Worm (Caenorhabditis elegans) whole organism, L2 larva: ENCODE measurements around the gene gcy-3.

Source experiments
- F13H6.1 ChIP-seq: sonication (generic microtip); optimal IDR thresholded peaks from 2 replicates; lab custom pipeline; 2016; ENCODE audit warnings: missing genetic modification characterization, missing compliant biosample characterization
- R02D3.7 ChIP-seq: fragments of 150-350 bp; optimal IDR thresholded peaks from 2 replicates; lab custom pipeline; 2014; ENCODE audit warnings: missing biosample characterization, missing genetic modification characterization
- Y55F3AM.14 ChIP-seq: fragments of 200-800 bp; sonication (Bioruptor generic); optimal IDR thresholded peaks from 2 replicates; lab custom pipeline; 2018; ENCODE audit warnings: mild to moderate bottlenecking, missing genetic modification characterization, missing compliant biosample characterization
- ZK546.5 ChIP-seq: sonication (generic microtip); optimal IDR thresholded peaks from 2 replicates; lab custom pipeline; 2017; ENCODE audit warnings: missing biosample characterization, missing genetic modification characterization
- alr-1 ChIP-seq: fragments of 150-350 bp; optimal IDR thresholded peaks from 2 replicates; lab custom pipeline; 2014; ENCODE audit warnings: missing biosample characterization, missing genetic modification characterization
- aly-2 ChIP-seq: fragments of 150-350 bp; optimal IDR thresholded peaks from 2 replicates; lab custom pipeline; 2014; ENCODE audit warnings: missing biosample characterization, missing genetic modification characterization
- ama-1 ChIP-seq: fragments of 150-350 bp; optimal IDR thresholded peaks from 2 replicates; lab custom pipeline; 2018; ENCODE audit warnings: inconsistent platforms
- blmp-1 ChIP-seq: sonication (generic microtip); optimal IDR thresholded peaks from 2 replicates; lab custom pipeline; 2017; ENCODE audit warnings: missing genetic modification characterization, mild to moderate bottlenecking, missing compliant biosample characterization, antibody characterized with exemption, moderate library complexity; ENCODE audit not compliant: insufficient read depth
- ceh-16 ChIP-seq: fragments of 150-350 bp; optimal IDR thresholded peaks from 2 replicates; lab custom pipeline; 2014; ENCODE audit warnings: missing biosample characterization, missing genetic modification characterization
- ceh-82 ChIP-seq: fragments of 150-350 bp; optimal IDR thresholded peaks from 2 replicates; lab custom pipeline; 2014; ENCODE audit warnings: missing biosample characterization, missing genetic modification characterization
- crh-2 ChIP-seq: sonication (generic microtip); optimal IDR thresholded peaks from 2 replicates; lab custom pipeline; 2017; ENCODE audit warnings: missing biosample characterization, missing genetic modification characterization
- egl-27 ChIP-seq: sonication (generic microtip); optimal IDR thresholded peaks from 3 replicates; lab custom pipeline; 2017; ENCODE audit warnings: missing biosample characterization, missing genetic modification reagents, missing genetic modification characterization
- elt-1 ChIP-seq: fragments of 150-350 bp; optimal IDR thresholded peaks from 2 replicates; lab custom pipeline; 2014; ENCODE audit warnings: missing biosample characterization, missing genetic modification characterization
- elt-3 ChIP-seq: sonication (generic microtip); optimal IDR thresholded peaks from 2 replicates; lab custom pipeline; 2017; ENCODE audit warnings: missing biosample characterization, missing genetic modification characterization
- fos-1 ChIP-seq: fragments of 150-350 bp; optimal IDR thresholded peaks from 2 replicates; lab custom pipeline; 2014; ENCODE audit warnings: missing biosample characterization, missing genetic modification characterization
- lin-11 ChIP-seq: fragments of 150-350 bp; sonication (generic microtip); optimal IDR thresholded peaks from 2 replicates; lab custom pipeline; 2014; ENCODE audit warnings: missing biosample characterization, missing genetic modification characterization, inconsistent platforms, mixed read lengths
- lsy-2 ChIP-seq, 2 experiments: fragments of 150-350 bp in 1 of 2; sonication (generic microtip) in 1 of 2; optimal IDR thresholded peaks; 2 replicates each; lab custom pipeline; 2014 to 2017; ENCODE audit warnings: missing biosample characterization in 2 of 2, missing genetic modification characterization in 2 of 2
- mbf-1 ChIP-seq: sonication (generic microtip); optimal IDR thresholded peaks from 2 replicates; lab custom pipeline; 2017; ENCODE audit warnings: missing biosample characterization, missing genetic modification characterization
- nhr-10 ChIP-seq: sonication (generic microtip); optimal IDR thresholded peaks from 2 replicates; lab custom pipeline; 2017; ENCODE audit warnings: missing biosample characterization, missing genetic modification characterization
- nhr-11 ChIP-seq: fragments of 150-350 bp; optimal IDR thresholded peaks from 2 replicates; lab custom pipeline; 2014; ENCODE audit warnings: missing biosample characterization, missing genetic modification characterization
- nhr-129 ChIP-seq: fragments of 150-350 bp; optimal IDR thresholded peaks from 2 replicates; lab custom pipeline; 2014; ENCODE audit warnings: missing biosample characterization, missing genetic modification characterization
- nhr-21 ChIP-seq: fragments of 150-350 bp; optimal IDR thresholded peaks from 2 replicates; lab custom pipeline; 2014; ENCODE audit warnings: missing biosample characterization, missing genetic modification characterization
- nhr-23 ChIP-seq: fragments of 150-350 bp; optimal IDR thresholded peaks from 2 replicates; lab custom pipeline; 2014; ENCODE audit warnings: missing biosample characterization, missing genetic modification reagents, missing genetic modification characterization
- nhr-237 ChIP-seq: fragments of 150-350 bp; optimal IDR thresholded peaks from 2 replicates; lab custom pipeline; 2014; ENCODE audit warnings: missing biosample characterization, missing genetic modification characterization
- nhr-25 ChIP-seq: fragments of 150-350 bp; sonication (generic microtip); optimal IDR thresholded peaks from 3 replicates; lab custom pipeline; 2014; ENCODE audit warnings: missing biosample characterization, missing genetic modification characterization
- nhr-6 ChIP-seq: fragments of 150-350 bp; optimal IDR thresholded peaks from 2 replicates; lab custom pipeline; 2014; ENCODE audit warnings: missing biosample characterization, missing genetic modification characterization
- sem-4 ChIP-seq: fragments of 150-350 bp; optimal IDR thresholded peaks from 2 replicates; lab custom pipeline; 2014; ENCODE audit warnings: missing biosample characterization, missing genetic modification reagents, missing genetic modification characterization
- skn-1 ChIP-seq: sonication (generic microtip); optimal IDR thresholded peaks from 2 replicates; lab custom pipeline; 2017; ENCODE audit warnings: missing biosample characterization, missing genetic modification characterization
- sma-3 ChIP-seq: sonication (generic microtip); optimal IDR thresholded peaks from 2 replicates; lab custom pipeline; 2016; ENCODE audit warnings: missing genetic modification reagents, missing genetic modification characterization, missing compliant biosample characterization
- snpc-4 ChIP-seq: fragments of 150-350 bp; optimal IDR thresholded peaks from 2 replicates; lab custom pipeline; 2014; ENCODE audit warnings: missing biosample characterization, missing genetic modification characterization
- unc-39 ChIP-seq: fragments of 150-350 bp; optimal IDR thresholded peaks from 2 replicates; lab custom pipeline; 2014; ENCODE audit warnings: missing biosample characterization, missing genetic modification characterization
- unc-55 ChIP-seq: fragments of 150-350 bp; sonication (generic microtip); optimal IDR thresholded peaks from 3 replicates; lab custom pipeline; 2014; ENCODE audit warnings: missing biosample characterization, missing genetic modification reagents, missing genetic modification characterization
- unc-62 ChIP-seq: fragments of 150-350 bp; optimal IDR thresholded peaks from 2 replicates; lab custom pipeline; 2014; ENCODE audit warnings: missing biosample characterization, missing genetic modification reagents, missing genetic modification characterization
- zag-1 ChIP-seq: fragments of 150-350 bp; optimal IDR thresholded peaks from 2 replicates; lab custom pipeline; 2014; ENCODE audit warnings: missing biosample characterization, missing genetic modification characterization
- ztf-1 ChIP-seq: fragments of 200-800 bp; sonication (Bioruptor generic); conservative IDR thresholded peaks from 2 replicates; pipeline ENCODE4 v1.3.6; 2022; ENCODE audit warnings: missing genetic modification characterization, missing compliant biosample characterization
- ztf-11 ChIP-seq: sonication (generic microtip); optimal IDR thresholded peaks from 2 replicates; lab custom pipeline; 2017; ENCODE audit warnings: missing biosample characterization, missing genetic modification characterization

The gcy-3 gene

ce11 chrII:9540723-9541122 is 33.6 kb upstream of the gcy-3 start, which contains the start of gene sra-3:
sra-3 (minus strand) TSS chrII:9540823.
- TF ChIP-seq elt-3 (no peak), unc-39 (tag; lab: Kevin White, UChicago) (no peak)

DNA sequence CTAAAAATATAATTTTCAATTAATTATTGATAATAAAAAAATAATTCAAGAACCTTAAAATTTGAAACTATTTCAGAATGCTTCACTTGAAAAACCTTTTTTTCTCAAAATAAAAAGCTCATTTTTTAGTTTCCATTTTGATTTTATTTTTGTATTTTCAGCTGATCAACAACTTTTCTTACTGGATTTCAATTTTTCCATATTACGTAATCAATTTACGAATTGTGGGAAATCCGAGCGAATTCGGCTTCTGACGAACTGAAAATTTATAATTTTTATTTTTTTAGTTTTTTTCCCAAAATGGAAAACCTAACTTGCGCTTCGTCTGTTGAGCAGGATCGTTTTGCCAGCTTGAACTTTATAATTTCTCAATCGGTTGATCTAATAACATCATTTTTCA is 30.3 kb upstream of the gcy-3 start, which contains the start of gene sra-8:
sra-8 (plus strand) TSS at position 301 of the 400 bp plus-strand sequence.
- TF ChIP-seq nhr-6 (tag; lab: Kevin White, UChicago) (no peak), F13H6.1 (tag; lab: Kevin White, UChicago) (no peak), alr-1 (tag; lab: Kevin White, UChicago) (no peak), skn-1 (tag; lab: Kevin White, UChicago) (no peak), unc-55 (no peak), egl-27 (no peak), mbf-1 (no peak), aly-2 (tag; lab: Kevin White, UChicago) (no peak), zag-1 (tag; lab: Kevin White, UChicago) (no peak), nhr-23 (no peak), ztf-1 (no peak), nhr-10 (no peak), lin-11 (tag; lab: Kevin White, UChicago) (no peak), nhr-129 (no peak), fos-1 (tag; lab: Kevin White, UChicago) (no peak)

- TF ChIP-seq skn-1 (tag; lab: Kevin White, UChicago) (no peak), elt-1 (tag; lab: Kevin White, UChicago) (no peak), ZK546.5 (no peak), blmp-1 (tag; lab: Kevin White, UChicago) (no peak), nhr-129 (no peak), ceh-82 (no peak), sma-3 (no peak), ceh-16 (tag; lab: Kevin White, UChicago) (no peak), fos-1 (tag; lab: Kevin White, UChicago) (no peak)
These were observed 24.9 kb upstream of the gcy-3 start, which contains the start of gene sra-9 for ce11 chrII:9532011-9532410. sra-9 (plus strand) TSS chrII:9532311.

ce11 chrII:9528480-9528879 is 21.4 kb upstream of the gcy-3 start, which contains the start of gene sra-2:
sra-2 (plus strand) TSS chrII:9528780.
- TF ChIP-seq lin-11 (tag; lab: Kevin White, UChicago) (no peak), lsy-2 (tag; optimal IDR thresholded peaks at IDR 0.05; lab: Kevin White, UChicago) (no peak), sma-3 (no peak)

- TF ChIP-seq sma-3 (no peak), R02D3.7 (tag; lab: Kevin White, UChicago) (no peak), skn-1 (tag; lab: Kevin White, UChicago) (no peak), nhr-237 (no peak), unc-55 (no peak), ama-1 (lab: Kevin White, UChicago) (no peak), nhr-21 (tag; lab: Kevin White, UChicago) (no peak), crh-2 (no peak), fos-1 (tag; lab: Kevin White, UChicago) (no peak), sem-4 (tag; lab: Kevin White, UChicago) (no peak), egl-27 (no peak), Y55F3AM.14 (GFP tag; lab: Kevin White, UChicago) (no peak), nhr-11 (tag; lab: Kevin White, UChicago) (no peak), ceh-16 (tag; lab: Kevin White, UChicago) (no peak), ceh-82 (no peak)
- TF ChIP-seq, all 48 proteins: peak for 0
These were observed 16.6 kb upstream of the gcy-3 start, which contains the start of gene mex-6 for ce11 chrII:9523539-9524224. mex-6 (plus strand) TSS chrII:9524174.

ce11 chrII:9522986-9523385 is 15.9 kb upstream of the gcy-3 start, which contains the start of gene AH6.17:
AH6.17 (plus strand) TSS chrII:9523170.
- TF ChIP-seq fos-1 (tag; lab: Kevin White, UChicago), result no peak
- TF ChIP-seq alr-1 (tag; lab: Kevin White, UChicago), result no peak
- TF ChIP-seq skn-1 (tag; lab: Kevin White, UChicago), result no peak
- no peak for TF ChIP-seq snpc-4
- TF ChIP-seq nhr-25 (tag; lab: Kevin White, UChicago), result no peak
- TF ChIP-seq nhr-21 (tag; lab: Kevin White, UChicago), result no peak
- no peak for TF ChIP-seq egl-27
- no peak for TF ChIP-seq unc-55
- TF ChIP-seq unc-62, result no peak
- TF ChIP-seq ceh-82, result no peak
- no peak for TF ChIP-seq ztf-11 (tag; lab: Kevin White, UChicago)
- TF ChIP-seq nhr-10, result no peak
- TF ChIP-seq, all 48 proteins: peak for 0
